Fruit fly (Drosophila melanogaster): ENCODE results near the gene Lkb1.

Lkb1 gene

DNA sequence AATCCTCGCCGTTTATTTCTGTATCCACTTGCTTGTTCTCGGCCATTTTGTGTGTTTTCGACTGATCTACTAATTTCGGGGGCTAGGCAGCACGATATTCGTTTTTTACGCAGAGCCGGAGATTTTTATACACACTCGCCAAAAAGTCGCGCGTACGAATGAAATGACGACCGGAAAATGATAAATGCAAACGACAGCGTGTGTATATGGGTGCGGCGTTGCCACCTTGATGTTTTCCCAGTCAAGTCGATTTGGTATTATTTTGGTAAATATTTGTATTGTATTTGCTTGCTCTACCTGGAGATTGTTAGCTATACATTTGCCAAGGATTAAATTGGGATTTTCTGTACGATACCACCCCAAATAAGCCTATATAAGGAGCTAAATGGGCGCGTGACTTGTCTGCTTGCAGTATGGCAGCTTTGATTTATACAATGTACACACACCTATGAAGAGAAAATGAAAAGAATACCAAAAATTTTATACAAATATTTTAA, 30.4 kb upstream of the Lkb1 start, which contains the start of gene sqd (continued):
- TF ChIP-seq CG31224 (GFP tag; IDR thresholded peaks at IDR 0.05) = no peak
- no peak for TF ChIP-seq cwo (GFP tag; optimal IDR thresholded peaks at IDR 0.05)
- peak; percentile 12 for TF ChIP-seq pho (GFP tag; optimal IDR thresholded peaks at IDR 0.05)
- 0 out of 2 replicates have a peak, but pooled peaks have one; percentile 14 for TF ChIP-seq onecut (GFP tag; IDR thresholded peaks at IDR 0.05)
- no peak for TF ChIP-seq Oaz (GFP tag; IDR thresholded peaks at IDR 0.05)
- peak; percentile 72 for TF ChIP-seq CG3281 (GFP tag; optimal IDR thresholded peaks at IDR 0.05)
- peak; percentile 78 for TF ChIP-seq phol (tag; optimal IDR thresholded peaks at IDR 0.05)
- TF ChIP-seq CG33557 (GFP tag; optimal IDR thresholded peaks at IDR 0.05) = no peak
- no peak for TF ChIP-seq br (optimal IDR thresholded peaks at IDR 0.05)
- TF ChIP-seq CG6854 (GFP tag; optimal IDR thresholded peaks at IDR 0.05) = peak; percentile 64
- peak; percentile 6 for TF ChIP-seq CG18476 (GFP tag; optimal IDR thresholded peaks at IDR 0.05)
- TF ChIP-seq CG15514 (GFP tag; optimal IDR thresholded peaks at IDR 0.05) = peak; percentile 64
- peak; percentile 17 for TF ChIP-seq Side (GFP tag; optimal IDR thresholded peaks at IDR 0.05)
- peak; percentile 52 for TF ChIP-seq CG32532 (GFP tag; IDR thresholded peaks at IDR 0.05)
- TF ChIP-seq CG5180 (GFP tag; optimal IDR thresholded peaks at IDR 0.05) = no peak
- peak; percentile 32 for TF ChIP-seq CG7987 (GFP tag; optimal IDR thresholded peaks at IDR 0.05)
- no peak for TF ChIP-seq mirr (GFP tag; optimal IDR thresholded peaks at IDR 0.05)
- peak; percentile 32 for TF ChIP-seq CG15696 (tag; optimal IDR thresholded peaks at IDR 0.05)
- TF ChIP-seq BEAF-32 (GFP tag; optimal IDR thresholded peaks at IDR 0.05) = peak; percentile 55
- no peak for TF ChIP-seq oc (tag; optimal IDR thresholded peaks at IDR 0.05)
- TF ChIP-seq al (GFP tag; IDR thresholded peaks at IDR 0.05) = 0 out of 2 replicates have a peak, but pooled peaks have one; percentile 20
- no peak for TF ChIP-seq CG14667 (GFP tag; IDR thresholded peaks at IDR 0.05)
- TF ChIP-seq ATbp (GFP tag; optimal IDR thresholded peaks at IDR 0.05) = no peak
- peak; percentile 97 for TF ChIP-seq CG17802 (tag; optimal IDR thresholded peaks at IDR 0.05)
- peak; percentile 60 for TF ChIP-seq CG10209 (GFP tag; optimal IDR thresholded peaks at IDR 0.05)
- no peak for TF ChIP-seq CG12744 (GFP tag; optimal IDR thresholded peaks at IDR 0.05)
- no peak for TF ChIP-seq crp (GFP tag; optimal IDR thresholded peaks at IDR 0.05)
- peak; percentile 10 for TF ChIP-seq CG2712 (tag; optimal IDR thresholded peaks at IDR 0.05)
- no peak for TF ChIP-seq D (optimal IDR thresholded peaks at IDR 0.05)
- TF ChIP-seq D (GFP tag; optimal IDR thresholded peaks at IDR 0.05) = no peak
- no peak for TF ChIP-seq CG9437 (GFP tag; optimal IDR thresholded peaks at IDR 0.05)
- peak; percentile 22 for TF ChIP-seq CG4820 (GFP tag; optimal IDR thresholded peaks at IDR 0.05)
- TF ChIP-seq CG10267 (tag; optimal IDR thresholded peaks at IDR 0.05) = peak; percentile 29
- no peak for TF ChIP-seq aop (GFP tag; IDR thresholded peaks at IDR 0.05)
- TF ChIP-seq CG15011 (GFP tag; optimal IDR thresholded peaks at IDR 0.05) = peak; percentile 1
- peak; percentile 68 for TF ChIP-seq Meics (GFP tag; optimal IDR thresholded peaks at IDR 0.05)
- TF ChIP-seq Gug (GFP tag; IDR thresholded peaks at IDR 0.05) = no peak
- TF ChIP-seq CG2889 (GFP tag; IDR thresholded peaks at IDR 0.05) = no peak
- no peak for TF ChIP-seq CG12769 (tag; optimal IDR thresholded peaks at IDR 0.05)
- no peak for TF ChIP-seq Six4 (GFP tag; optimal IDR thresholded peaks at IDR 0.05)
- peak; percentile 59 for TF ChIP-seq NfI (GFP tag; optimal IDR thresholded peaks at IDR 0.05)
- TF ChIP-seq pzg (GFP tag; optimal IDR thresholded peaks at IDR 0.05) = peak; percentile 58
- TF ChIP-seq Hsf (GFP tag; optimal IDR thresholded peaks at IDR 0.05) = peak; percentile 32
- no peak for TF ChIP-seq CG1647 (GFP tag; optimal IDR thresholded peaks at IDR 0.05)
- no peak for TF ChIP-seq D19A (tag; optimal IDR thresholded peaks at IDR 0.05)
- no peak for TF ChIP-seq CG31388 (GFP tag; optimal IDR thresholded peaks at IDR 0.05)
- TF ChIP-seq unpg (GFP tag; optimal IDR thresholded peaks at IDR 0.05) = peak; percentile 62
- TF ChIP-seq CG13123 (GFP tag; optimal IDR thresholded peaks at IDR 0.05) = no peak
- TF ChIP-seq fd96Cb (tag; optimal IDR thresholded peaks at IDR 0.05) = peak; percentile 2
- peak in 1 of 2 experiments; percentile 11 for TF ChIP-seq tll (GFP tag; optimal IDR thresholded peaks at IDR 0.05)

All from whole organism, embryonic.